Worm (Caenorhabditis elegans) whole organism, late embryonic: ENCODE measurements around the gene C45H4.21.

Experiments
- ceh-14 ChIP-seq: sonication (generic microtip); optimal IDR thresholded peaks from 2 replicates; lab custom pipeline; 2016; ENCODE audit warnings: missing genotype, missing genetic modification characterization, missing compliant biosample characterization
- ceh-2 ChIP-seq: sonication (generic microtip); optimal IDR thresholded peaks from 2 replicates; lab custom pipeline; 2016; ENCODE audit warnings: missing genotype, missing genetic modification characterization, missing compliant biosample characterization
- ceh-22 ChIP-seq: sonication (generic microtip); optimal IDR thresholded peaks from 2 replicates; lab custom pipeline; 2017; ENCODE audit warnings: missing biosample characterization, missing genetic modification characterization
- ceh-31 ChIP-seq: sonication (generic microtip); optimal IDR thresholded peaks from 2 replicates; lab custom pipeline; 2016; ENCODE audit warnings: missing genetic modification characterization, missing compliant biosample characterization
- che-1 ChIP-seq: sonication (generic microtip); optimal IDR thresholded peaks from 2 replicates; lab custom pipeline; 2016; ENCODE audit warnings: mild to moderate bottlenecking, missing genetic modification characterization, missing compliant biosample characterization
- dmd-4 ChIP-seq: sonication (generic microtip); optimal IDR thresholded peaks from 2 replicates; lab custom pipeline; 2016; ENCODE audit warnings: borderline replicate concordance, missing genetic modification characterization, missing compliant biosample characterization
- dve-1 ChIP-seq: sonication (generic microtip); optimal IDR thresholded peaks from 2 replicates; lab custom pipeline; 2017; ENCODE audit warnings: antibody characterized with exemption, mild to moderate bottlenecking, missing genetic modification characterization, missing compliant biosample characterization
- hlh-6 ChIP-seq: sonication (generic microtip); optimal IDR thresholded peaks from 2 replicates; lab custom pipeline; 2016; ENCODE audit warnings: missing genotype, missing genetic modification characterization, missing compliant biosample characterization
- lim-6 ChIP-seq: sonication (generic microtip); optimal IDR thresholded peaks from 2 replicates; lab custom pipeline; 2016; ENCODE audit warnings: missing genetic modification characterization, missing compliant biosample characterization
- madf-2 ChIP-seq: sonication (generic microtip); optimal IDR thresholded peaks from 2 replicates; lab custom pipeline; 2017; ENCODE audit warnings: missing genetic modification characterization, missing compliant biosample characterization
- npax-4 ChIP-seq: sonication (generic microtip); optimal IDR thresholded peaks from 2 replicates; lab custom pipeline; 2016; ENCODE audit warnings: missing genetic modification characterization, missing compliant biosample characterization
- pros-1 ChIP-seq: fragments of 150-350 bp; optimal IDR thresholded peaks from 2 replicates; lab custom pipeline; 2014; ENCODE audit warnings: missing biosample characterization, missing genetic modification reagents, missing genetic modification characterization
- sdc-2 ChIP-seq: sonication (generic microtip); optimal IDR thresholded peaks from 2 replicates; lab custom pipeline; 2016; ENCODE audit warnings: missing genotype, missing genetic modification characterization, missing compliant biosample characterization
- unc-42 ChIP-seq: sonication (generic microtip); optimal IDR thresholded peaks from 2 replicates; lab custom pipeline; 2016; ENCODE audit warnings: missing genotype, missing genetic modification characterization, missing compliant biosample characterization

The C45H4.21 gene

ce11 chrV:2099040-2099439 is 50.3 kb downstream of the C45H4.21 start, which contains the start of gene F36F12.7:
TSS of gene F36F12.7 (plus strand) at chrV:2099340.
- TF ChIP-seq dmd-4 (tag; lab: Kevin White, UChicago) (no peak), che-1 (tag; lab: Kevin White, UChicago) (no peak), ceh-22 (tag; lab: Kevin White, UChicago) (no peak), npax-4 (no peak), hlh-6 (tag; lab: Kevin White, UChicago) (no peak), madf-2 (tag; lab: Kevin White, UChicago) (no peak), dve-1 (tag; lab: Kevin White, UChicago) (no peak), ceh-2 (no peak), lim-6 (tag; lab: Kevin White, UChicago) (no peak), unc-42 (tag; lab: Kevin White, UChicago) (no peak), pros-1 (tag; lab: Kevin White, UChicago) (no peak), sdc-2 (tag; lab: Kevin White, UChicago) (no peak), ceh-31 (no peak), ceh-14 (no peak)
